Worm (Caenorhabditis elegans) whole organism, L4 larva: ENCODE measurements around the gene ZK1290.7.

ENCODE experiments used
- D1046.2 ChIP-seq: fragments of 200-800 bp; sonication (Bioruptor generic); IDR thresholded peaks from 2 replicates; pipeline ENCODE4 v1.3.6; 2022; ENCODE audit warnings: missing genetic modification characterization, missing compliant biosample characterization
- F10B5.3 ChIP-seq: sonication (generic microtip); optimal IDR thresholded peaks from 2 replicates; lab custom pipeline; 2016; ENCODE audit warnings: mild to moderate bottlenecking, missing genetic modification characterization, missing compliant biosample characterization
- F49E8.2 ChIP-seq: sonication (generic microtip); optimal IDR thresholded peaks from 2 replicates; lab custom pipeline; 2016; ENCODE audit warnings: missing compliant biosample characterization, mild to moderate bottlenecking, missing genetic modification characterization, borderline replicate concordance
- R02D3.7 ChIP-seq: fragments of 150-350 bp; sonication (generic microtip); optimal IDR thresholded peaks from 3 replicates; lab custom pipeline; 2014; ENCODE audit warnings: missing biosample characterization, missing genetic modification characterization
- T26A8.4 ChIP-seq: fragments of 200-800 bp; sonication (Bioruptor generic); IDR thresholded peaks from 2 replicates; pipeline ENCODE4 v1.3.6; 2022; ENCODE audit warnings: missing genetic modification characterization, missing compliant biosample characterization
- Y105C5A.15 ChIP-seq: fragments of 200-800 bp; sonication (Bioruptor generic); IDR thresholded peaks from 2 replicates; pipeline ENCODE4 v1.3.6; 2022; ENCODE audit warnings: missing genetic modification characterization, missing compliant biosample characterization
- Y48G9A.11 ChIP-seq: fragments of 200-800 bp; sonication (Bioruptor generic); IDR thresholded peaks from 2 replicates; pipeline ENCODE4 v1.3.6; 2022; ENCODE audit warnings: missing genetic modification reagents, missing genetic modification characterization, missing compliant biosample characterization
- ZK546.5 ChIP-seq, 2 experiments: sonication (generic microtip); optimal IDR thresholded peaks; 2 replicates each; lab custom pipeline; 2017; ENCODE audit warnings: missing biosample characterization in 2 of 2, missing genetic modification characterization in 2 of 2
- aha-1 ChIP-seq: fragments of 150-350 bp; peaks from one replicate; lab custom pipeline; 2014; ENCODE audit warnings: missing biosample characterization, missing genetic modification characterization
- arid-1 ChIP-seq: fragments of 200-800 bp; sonication (Bioruptor generic); conservative IDR thresholded peaks from 2 replicates; pipeline ENCODE4 v1.3.6; 2022; ENCODE audit warnings: missing genetic modification reagents, missing genetic modification characterization, missing compliant biosample characterization
- ceh-20 ChIP-seq: fragments of 200-800 bp; sonication (Bioruptor generic); IDR thresholded peaks from 2 replicates; pipeline ENCODE4 v1.3.6; 2022; ENCODE audit warnings: missing genetic modification reagents, missing genetic modification characterization, missing compliant biosample characterization
- ceh-44 ChIP-seq: fragments of 200-800 bp; sonication (Bioruptor generic); IDR thresholded peaks from 2 replicates; pipeline ENCODE4 v1.3.6; 2022; ENCODE audit warnings: missing genetic modification reagents, missing genetic modification characterization, missing compliant biosample characterization
- ceh-62 ChIP-seq: sonication (generic microtip); optimal IDR thresholded peaks from 2 replicates; lab custom pipeline; 2017; ENCODE audit warnings: missing biosample characterization, missing genetic modification characterization
- cey-2 ChIP-seq: sonication (generic microtip); optimal IDR thresholded peaks from 3 replicates; lab custom pipeline; 2017; ENCODE audit warnings: missing genetic modification characterization, mild to moderate bottlenecking, missing compliant biosample characterization, antibody characterized with exemption, borderline replicate concordance; ENCODE audit not compliant: insufficient read depth
- daf-12 ChIP-seq: fragments of 150-350 bp; optimal IDR thresholded peaks from 2 replicates; lab custom pipeline; 2014; ENCODE audit warnings: missing biosample characterization, missing genetic modification reagents, missing genetic modification characterization
- daf-16 ChIP-seq, 3 experiments: sonication (generic microtip); optimal IDR thresholded peaks; 2 replicates each; lab custom pipeline; 2016 to 2017; ENCODE audit warnings: missing genetic modification characterization in 3 of 3, missing genetic modification reagents in 3 of 3, mild to moderate bottlenecking in 2 of 3, missing compliant biosample characterization in 2 of 3, missing biosample characterization in 1 of 3, moderate library complexity in 1 of 3
- daf-19 ChIP-seq: fragments of 200-800 bp; sonication (Bioruptor generic); conservative IDR thresholded peaks from 2 replicates; pipeline ENCODE4 v1.3.6; 2022; ENCODE audit warnings: missing genetic modification characterization, missing compliant biosample characterization
- dmd-8 ChIP-seq: fragments of 200-800 bp; sonication (Bioruptor generic); IDR thresholded peaks from 2 replicates; pipeline ENCODE4 v1.3.6; 2022; ENCODE audit warnings: missing genetic modification characterization, missing compliant biosample characterization
- dpl-1 ChIP-seq: fragments of 150-350 bp; optimal IDR thresholded peaks from 2 replicates; lab custom pipeline; 2014; ENCODE audit warnings: missing biosample characterization, missing genetic modification reagents, missing genetic modification characterization
- duxl-1 ChIP-seq: sonication (generic microtip); optimal IDR thresholded peaks from 2 replicates; lab custom pipeline; 2016; ENCODE audit warnings: mild to moderate bottlenecking, missing genetic modification characterization, moderate library complexity, missing compliant biosample characterization; ENCODE audit not compliant: poor library complexity
- dve-1 ChIP-seq: sonication (generic microtip); optimal IDR thresholded peaks from 2 replicates; lab custom pipeline; 2017; ENCODE audit warnings: antibody characterized with exemption, mild to moderate bottlenecking, missing genetic modification characterization, missing compliant biosample characterization; ENCODE audit not compliant: insufficient read depth
- egl-27 ChIP-seq: sonication (generic microtip); optimal IDR thresholded peaks from 3 replicates; lab custom pipeline; 2017; ENCODE audit warnings: missing biosample characterization, missing genetic modification reagents, missing genetic modification characterization
- fos-1 ChIP-seq: fragments of 150-350 bp; optimal IDR thresholded peaks from 2 replicates; lab custom pipeline; 2014; ENCODE audit warnings: missing biosample characterization, missing genetic modification characterization
- hif-1 ChIP-seq, 2 experiments: sonication (generic microtip); optimal IDR thresholded peaks; 2 replicates each; lab custom pipeline; 2016 to 2017; ENCODE audit warnings: missing compliant biosample characterization in 2 of 2, missing genetic modification characterization in 2 of 2, missing genetic modification reagents in 2 of 2, missing genotype in 2 of 2, mild to moderate bottlenecking in 1 of 2
- hlh-11 ChIP-seq: fragments of 200-800 bp; sonication (Bioruptor generic); optimal IDR thresholded peaks from 2 replicates; lab custom pipeline; 2018; ENCODE audit warnings: mild to moderate bottlenecking, missing genetic modification characterization, missing compliant biosample characterization
- jun-1 ChIP-seq: fragments of 150-350 bp; optimal IDR thresholded peaks from 2 replicates; lab custom pipeline; 2014; ENCODE audit warnings: missing biosample characterization, missing genetic modification reagents, missing genetic modification characterization
- lin-13 ChIP-seq: fragments of 150-350 bp; optimal IDR thresholded peaks from 2 replicates; lab custom pipeline; 2014; ENCODE audit warnings: missing biosample characterization, missing genetic modification reagents, missing genetic modification characterization
- lin-38 ChIP-seq: fragments of 200-800 bp; sonication (Bioruptor generic); IDR thresholded peaks from 2 replicates; pipeline ENCODE4 v1.3.6; 2022; ENCODE audit warnings: missing genetic modification reagents, missing genetic modification characterization, missing compliant biosample characterization
- mes-2 ChIP-seq: sonication (generic microtip); optimal IDR thresholded peaks from 2 replicates; lab custom pipeline; 2016; ENCODE audit warnings: missing genotype, mild to moderate bottlenecking, missing genetic modification characterization, missing compliant biosample characterization; ENCODE audit not compliant: poor library complexity, severe bottlenecking
- mxl-3 ChIP-seq: fragments of 200-800 bp; sonication (Bioruptor generic); optimal IDR thresholded peaks from 2 replicates; lab custom pipeline; 2018; ENCODE audit warnings: mild to moderate bottlenecking, missing genetic modification characterization, missing compliant biosample characterization
- nhr-11 ChIP-seq: fragments of 150-350 bp; optimal IDR thresholded peaks from 2 replicates; lab custom pipeline; 2014; ENCODE audit warnings: missing biosample characterization, missing genetic modification characterization
- nhr-111 ChIP-seq: fragments of 200-800 bp; sonication (Bioruptor generic); optimal IDR thresholded peaks from 2 replicates; lab custom pipeline; 2018; ENCODE audit warnings: mild to moderate bottlenecking, missing genetic modification characterization, missing compliant biosample characterization
- nhr-25 ChIP-seq: sonication (generic microtip); optimal IDR thresholded peaks from 2 replicates; lab custom pipeline; 2017; ENCODE audit warnings: missing genetic modification characterization, mild to moderate bottlenecking, missing compliant biosample characterization, antibody characterized with exemption, moderate library complexity, borderline replicate concordance; ENCODE audit not compliant: insufficient read depth
- nhr-41 ChIP-seq: fragments of 200-800 bp; sonication (Bioruptor generic); IDR thresholded peaks from 2 replicates; pipeline ENCODE4 v1.3.6; 2022; ENCODE audit warnings: missing genetic modification reagents, missing genetic modification characterization, missing compliant biosample characterization
- nhr-42 ChIP-seq: fragments of 200-800 bp; sonication (Bioruptor generic); IDR thresholded peaks from 2 replicates; pipeline ENCODE4 v1.3.6; 2022; ENCODE audit warnings: missing genetic modification characterization, missing compliant biosample characterization
- nhr-48 ChIP-seq: sonication (generic microtip); optimal IDR thresholded peaks from 2 replicates; lab custom pipeline; 2016; ENCODE audit warnings: mild to moderate bottlenecking, missing genetic modification characterization, missing compliant biosample characterization
- nhr-6 ChIP-seq: fragments of 150-350 bp; optimal IDR thresholded peaks from 2 replicates; lab custom pipeline; 2014; ENCODE audit warnings: missing biosample characterization, missing genetic modification characterization
- pqm-1 ChIP-seq: sonication (generic microtip); optimal IDR thresholded peaks from 2 replicates; lab custom pipeline; 2017; ENCODE audit warnings: missing biosample characterization, missing genetic modification characterization
- set-16 ChIP-seq: fragments of 200-800 bp; sonication (Bioruptor generic); IDR thresholded peaks from 2 replicates; pipeline ENCODE4 v1.3.6; 2022; ENCODE audit warnings: missing genetic modification reagents, missing genetic modification characterization, missing compliant biosample characterization
- skn-1 ChIP-seq: fragments of 150-350 bp; optimal IDR thresholded peaks from 2 replicates; lab custom pipeline; 2014; ENCODE audit warnings: missing biosample characterization, missing genetic modification characterization
- snpc-4 ChIP-seq: fragments of 150-350 bp; optimal IDR thresholded peaks from 2 replicates; lab custom pipeline; 2014; ENCODE audit warnings: missing biosample characterization, missing genetic modification characterization
- spr-1 ChIP-seq: sonication (generic microtip); optimal IDR thresholded peaks from 2 replicates; lab custom pipeline; 2016; ENCODE audit warnings: mild to moderate bottlenecking, missing genetic modification characterization, missing compliant biosample characterization
- tag-97 ChIP-seq: fragments of 200-800 bp; sonication (Bioruptor generic); IDR thresholded peaks from 2 replicates; pipeline ENCODE4 v1.3.6; 2022; ENCODE audit warnings: missing genetic modification characterization, missing compliant biosample characterization
- vab-7 ChIP-seq: fragments of 200-800 bp; sonication (Bioruptor generic); IDR thresholded peaks from 2 replicates; pipeline ENCODE4 v1.3.6; 2022; ENCODE audit warnings: missing genetic modification reagents, missing genetic modification characterization, missing compliant biosample characterization
- zfp-3 ChIP-seq: fragments of 200-800 bp; sonication (Bioruptor generic); conservative IDR thresholded peaks from 2 replicates; pipeline ENCODE4 v1.3.6; 2022; ENCODE audit warnings: missing genetic modification reagents, missing genetic modification characterization, missing compliant biosample characterization
- zip-11 ChIP-seq: fragments of 200-800 bp; sonication (Bioruptor generic); IDR thresholded peaks from 2 replicates; pipeline ENCODE4 v1.3.6; 2022; ENCODE audit warnings: missing genetic modification characterization, missing compliant biosample characterization
- zip-2 ChIP-seq: fragments of 150-350 bp; optimal IDR thresholded peaks from 2 replicates; lab custom pipeline; 2014; ENCODE audit warnings: missing biosample characterization, missing genetic modification characterization
- ztf-11 ChIP-seq: fragments of 150-350 bp; optimal IDR thresholded peaks from 2 replicates; lab custom pipeline; 2014; ENCODE audit warnings: missing biosample characterization, missing genetic modification characterization

Gene ZK1290.7

DNA sequence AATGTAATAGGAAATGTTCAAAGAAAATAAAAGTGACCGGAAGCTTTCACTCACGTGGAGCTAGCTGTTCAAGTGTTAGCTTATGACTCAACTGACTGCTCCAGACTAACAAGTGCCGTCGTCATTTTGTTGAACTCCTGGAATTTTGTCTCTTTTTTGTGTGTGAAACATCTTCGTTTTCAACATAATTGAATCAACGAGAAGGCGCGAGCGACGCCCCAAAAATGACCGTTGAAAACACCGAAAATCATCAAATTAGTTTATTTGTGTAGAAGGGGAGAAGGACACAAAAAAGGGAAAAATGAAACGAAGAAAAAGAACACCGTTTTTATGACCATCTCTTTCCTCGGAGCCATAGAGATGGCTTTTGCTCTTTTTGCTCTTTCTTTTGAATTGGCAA lies 30.1 kb upstream of the ZK1290.7 start, which contains the start of gene ZK1290.14:
TSS of gene ZK1290.14 (minus strand) at position 139 of the 400 bp plus-strand sequence.
- TF ChIP-seq F10B5.3 (no peak), aha-1 (peak; percentile 68), hif-1 (tag; optimal IDR thresholded peaks at IDR 0.05; lab: Kevin White, UChicago) (no peak), set-16 (GFP tag; lab: Robert Waterston, UW) (no peak)
- TF ChIP-seq, all 104 proteins: peak for 1

- TF ChIP-seq dve-1, result peak; percentile 91
- TF ChIP-seq F49E8.2, result no peak
- no peak for TF ChIP-seq daf-12
- no peak for TF ChIP-seq ZK546.5 (tag; optimal IDR thresholded peaks at IDR 0.05; lab: Kevin White, UChicago)
- no peak for TF ChIP-seq Y48G9A.11 (GFP tag; lab: Robert Waterston, UW)
- no peak for TF ChIP-seq T26A8.4 (GFP tag; lab: Robert Waterston, UW)
- no peak for TF ChIP-seq jun-1 (tag; lab: Kevin White, UChicago)
- TF ChIP-seq nhr-25 (tag; lab: Kevin White, UChicago), result peak; percentile 6
- no peak for TF ChIP-seq ceh-44 (GFP tag; lab: Robert Waterston, UW)
- no peak for TF ChIP-seq ztf-11
- no peak for TF ChIP-seq cey-2
- no peak for TF ChIP-seq dpl-1 (GFP tag; lab: Kevin White, UChicago)
- peak; percentile 31 for TF ChIP-seq mxl-3
- TF ChIP-seq ceh-62 (tag; lab: Kevin White, UChicago), result no peak
- TF ChIP-seq pqm-1, result peak; percentile 53
- 0 out of 2 replicates have a peak, but pooled peaks have one; percentile 20 for TF ChIP-seq nhr-42 (GFP tag; lab: Robert Waterston, UW)
- TF ChIP-seq zfp-3 (GFP tag; lab: Robert Waterston, UW), result 0 out of 2 replicates have a peak, but pooled peaks have one; percentile 28
- TF ChIP-seq vab-7, result no peak
- TF ChIP-seq zip-2, result no peak
- TF ChIP-seq daf-16 (GFP tag; optimal IDR thresholded peaks at IDR 0.05; lab: Kevin White, UChicago), result no peak
- peak; percentile 85 for TF ChIP-seq daf-16 (tag; optimal IDR thresholded peaks at IDR 0.05; lab: Kevin White, UChicago)
- no peak for TF ChIP-seq daf-19
- TF ChIP-seq ceh-20 (GFP tag; lab: Robert Waterston, UW), result no peak
- no peak for TF ChIP-seq set-16 (GFP tag; lab: Robert Waterston, UW)
- TF ChIP-seq tag-97 (GFP tag; lab: Robert Waterston, UW), result no peak
- no peak for TF ChIP-seq zip-11 (GFP tag; lab: Robert Waterston, UW)
- no peak for TF ChIP-seq nhr-111 (GFP tag; lab: Kevin White, UChicago)
- TF ChIP-seq fos-1 (tag; lab: Kevin White, UChicago), result no peak
- TF ChIP-seq duxl-1 (tag; lab: Kevin White, UChicago), result no peak
- TF ChIP-seq hlh-11 (tag; lab: Kevin White, UChicago), result peak; percentile 93
- no peak for TF ChIP-seq egl-27 (tag; lab: Kevin White, UChicago)
- no peak for TF ChIP-seq mes-2
- no peak for TF ChIP-seq F10B5.3
- no peak for TF ChIP-seq arid-1 (GFP tag; lab: Robert Waterston, UW)
- TF ChIP-seq dmd-8 (GFP tag; lab: Robert Waterston, UW), result no peak
- TF ChIP-seq nhr-48 (tag; lab: Kevin White, UChicago), result peak; percentile 43
- TF ChIP-seq Y105C5A.15 (GFP tag; lab: Robert Waterston, UW), result no peak
- no peak for TF ChIP-seq nhr-11
- peak; percentile 42; the same call in 1 of the 2 replicates for TF ChIP-seq nhr-41 (GFP tag; lab: Robert Waterston, UW)
- no peak for TF ChIP-seq D1046.2 (GFP tag; lab: Robert Waterston, UW)
- TF ChIP-seq R02D3.7, result no peak
- no peak for TF ChIP-seq nhr-6 (tag; lab: Kevin White, UChicago)
- no peak for TF ChIP-seq lin-13 (GFP tag; lab: Kevin White, UChicago)
- no peak for TF ChIP-seq snpc-4
- no peak for TF ChIP-seq spr-1
- no peak for TF ChIP-seq skn-1 (tag; lab: Kevin White, UChicago)
- no peak for TF ChIP-seq lin-38
These were observed 29.4 kb upstream of the ZK1290.7 start for ce11 chrII:7554716-7555247.
